Fruit fly (Drosophila melanogaster) whole organism, prepupa: Measurements from ENCODE around the gene CG15330.

Experiments used
- Hr38 ChIP-seq: sonication (Bioruptor generic); optimal IDR thresholded peaks from 2 replicates; lab custom pipeline; 2016; ENCODE audit warnings: missing biosample characterization, missing genetic modification characterization
- OdsH ChIP-seq: fragments of 200-800 bp; sonication (Bioruptor generic); optimal IDR thresholded peaks from 3 replicates; lab custom pipeline; 2016; ENCODE audit warnings: missing biosample characterization, missing genetic modification characterization
- Sox14 ChIP-seq: fragments of 200-800 bp; sonication (Bioruptor generic); optimal IDR thresholded peaks from 3 replicates; lab custom pipeline; 2016; ENCODE audit warnings: missing biosample characterization, missing genetic modification characterization
- fd59A ChIP-seq: fragments of 200-800 bp; sonication (Bioruptor generic); optimal IDR thresholded peaks from 2 replicates; lab custom pipeline; 2017; ENCODE audit warnings: missing biosample characterization, mild to moderate bottlenecking, missing genetic modification characterization, missing genetic modification reagents
- spab ChIP-seq: fragments of 200-800 bp; sonication (Bioruptor generic); optimal IDR thresholded peaks from 2 replicates; lab custom pipeline; 2017; ENCODE audit warnings: missing biosample characterization, mild to moderate bottlenecking, missing genetic modification characterization, missing genetic modification reagents

- no peak for TF ChIP-seq spab
- TF ChIP-seq Sox14 (GFP tag; lab: Kevin White, UChicago): peak; percentile 36
- no peak for TF ChIP-seq OdsH (GFP tag; lab: Kevin White, UChicago)
- TF ChIP-seq fd59A: no peak
- no peak for TF ChIP-seq Hr38
Observed at dm6 chrX:7935798-7936572, 19.9 kb upstream of the CG15330 start, which contains the start of gene Ubr3.
